Fruit fly (Drosophila melanogaster): Measurements from ENCODE around the gene MBD-R2.

Gene MBD-R2

dm6 chr3R:12352003-12352402, 4.1 kb downstream of the MBD-R2 start, which contains the start of gene CG10041:
CG10041 (minus strand) TSS chr3R:12352103.
- TF ChIP-seq noc (tag; optimal IDR thresholded peaks at IDR 0.05): no peak

dm6 chr3R:12350497-12350896, 5.6 kb downstream of the MBD-R2 start, which contains the start of gene CG10038:
CG10038 (minus strand) TSS chr3R:12350644.
- TF ChIP-seq noc (tag; optimal IDR thresholded peaks at IDR 0.05): no peak

dm6 chr3R:12347659-12348058, 8.4 kb downstream of the MBD-R2 start:
- TF ChIP-seq noc (tag; optimal IDR thresholded peaks at IDR 0.05): no peak

- no peak for TF ChIP-seq noc (tag; optimal IDR thresholded peaks at IDR 0.05)
Observed at dm6 chr3R:12345989-12346388, 10.1 kb downstream of the MBD-R2 start.

- no peak for TF ChIP-seq noc (tag; optimal IDR thresholded peaks at IDR 0.05)
Observed at dm6 chr3R:12344914-12345549, 11.0 kb downstream of the MBD-R2 start.

- TF ChIP-seq noc (tag; optimal IDR thresholded peaks at IDR 0.05): no peak
Observed at dm6 chr3R:12341374-12341773, 14.7 kb downstream of the MBD-R2 start, which contains the start of gene Sgsf. Sgsf (plus strand) TSS chr3R:12341674.

- TF ChIP-seq noc (tag; optimal IDR thresholded peaks at IDR 0.05): no peak
Observed at dm6 chr3R:12329827-12330226, 26.2 kb downstream of the MBD-R2 start.

- TF ChIP-seq noc (tag; optimal IDR thresholded peaks at IDR 0.05): no peak
Observed at dm6 chr3R:12326855-12327254, 29.2 kb downstream of the MBD-R2 start.

- no peak for TF ChIP-seq noc (tag; optimal IDR thresholded peaks at IDR 0.05)
Observed at dm6 chr3R:12323221-12323620, 32.8 kb downstream of the MBD-R2 start, which contains the start of gene CG10013. CG10013 (plus strand) TSS chr3R:12323521.

- TF ChIP-seq noc (tag; optimal IDR thresholded peaks at IDR 0.05): no peak
Observed at dm6 chr3R:12317325-12317724, 38.7 kb downstream of the MBD-R2 start.

- TF ChIP-seq noc (tag; optimal IDR thresholded peaks at IDR 0.05): no peak
Observed at dm6 chr3R:12316420-12316819, 39.6 kb downstream of the MBD-R2 start.

- TF ChIP-seq noc (tag; optimal IDR thresholded peaks at IDR 0.05): no peak
Observed at dm6 chr3R:12315455-12315854, 40.6 kb downstream of the MBD-R2 start.

- TF ChIP-seq noc (tag; optimal IDR thresholded peaks at IDR 0.05): no peak
Observed at dm6 chr3R:12314236-12314635, 41.8 kb downstream of the MBD-R2 start.

dm6 chr3R:12311053-12311452, 45.0 kb downstream of the MBD-R2 start, which contains the start of gene CG4066:
CG4066 (plus strand) TSS chr3R:12311353.
- TF ChIP-seq noc (tag; optimal IDR thresholded peaks at IDR 0.05): no peak

dm6 chr3R:12307569-12307968, 48.5 kb downstream of the MBD-R2 start:
- TF ChIP-seq noc (tag; optimal IDR thresholded peaks at IDR 0.05): no peak

dm6 chr3R:12302915-12303314, 53.1 kb downstream of the MBD-R2 start:
- TF ChIP-seq noc (tag; optimal IDR thresholded peaks at IDR 0.05): no peak

Data from whole organism, larva.